Worm (Caenorhabditis elegans): ENCODE measurements around the gene prx-13.

ce11 chrII:7280584-7280983 is 28.8 kb upstream of the prx-13 start:
- TF ChIP-seq him-1 (tag; optimal IDR thresholded peaks at IDR 0.05), result no peak
- no peak for TF ChIP-seq W03F9.2 (tag; optimal IDR thresholded peaks at IDR 0.05)
- no peak for TF ChIP-seq dao-5 (tag; optimal IDR thresholded peaks at IDR 0.05)
